Worm (Caenorhabditis elegans) whole organism, L1 larva: ENCODE data around the gene T24C4.3.

Experiments
- C04F5.9 ChIP-seq: sonication (generic microtip); optimal IDR thresholded peaks from 2 replicates; lab custom pipeline; 2016; ENCODE audit warnings: missing genetic modification characterization, missing compliant biosample characterization
- alr-1 ChIP-seq: fragments of 200-800 bp; sonication (Bioruptor generic); optimal IDR thresholded peaks from 2 replicates; lab custom pipeline; 2018; ENCODE audit warnings: borderline replicate concordance, mild to moderate bottlenecking, missing genetic modification characterization, missing compliant biosample characterization
- ama-1 ChIP-seq: fragments of 150-350 bp; optimal IDR thresholded peaks from 2 replicates; lab custom pipeline; 2014
- lin-15B ChIP-seq: fragments of 150-350 bp; sonication (generic microtip); optimal IDR thresholded peaks from 3 replicates; lab custom pipeline; 2014; ENCODE audit warnings: missing biosample characterization, missing genetic modification characterization
- lin-35 ChIP-seq, 2 experiments: fragments of 150-350 bp; optimal IDR thresholded peaks; 2 replicates each; lab custom pipeline; 2014; ENCODE audit warnings: missing biosample characterization in 2 of 2, missing genetic modification characterization in 2 of 2, missing genetic modification reagents in 2 of 2
- mef-2 ChIP-seq: fragments of 150-350 bp; optimal IDR thresholded peaks from 2 replicates; lab custom pipeline; 2014; ENCODE audit warnings: missing biosample characterization, missing genetic modification characterization
- nhr-12 ChIP-seq: sonication (generic microtip); optimal IDR thresholded peaks from 2 replicates; lab custom pipeline; 2017; ENCODE audit warnings: missing biosample characterization, missing genetic modification characterization
- nhr-76 ChIP-seq: sonication (generic microtip); optimal IDR thresholded peaks from 2 replicates; lab custom pipeline; 2017; ENCODE audit warnings: missing biosample characterization, missing genetic modification characterization
- nhr-77 ChIP-seq: fragments of 150-350 bp; optimal IDR thresholded peaks from 2 replicates; lab custom pipeline; 2014; ENCODE audit warnings: missing biosample characterization, missing genetic modification characterization
- pag-3 ChIP-seq: sonication (generic microtip); optimal IDR thresholded peaks from 2 replicates; lab custom pipeline; 2017; ENCODE audit warnings: missing genetic modification characterization, mild to moderate bottlenecking, missing compliant biosample characterization, antibody characterized with exemption, borderline replicate concordance; ENCODE audit not compliant: insufficient read depth
- unc-130 ChIP-seq: fragments of 150-350 bp; optimal IDR thresholded peaks from 2 replicates; lab custom pipeline; 2017; ENCODE audit warnings: missing biosample characterization, missing genetic modification characterization, inconsistent platforms

- TF ChIP-seq alr-1 (tag; lab: Kevin White, UChicago) (no peak), pag-3 (tag; lab: Kevin White, UChicago) (no peak), unc-130 (tag; lab: Kevin White, UChicago) (no peak), ama-1 (lab: Kevin White, UChicago) (no peak), lin-35 (GFP tag; optimal IDR thresholded peaks at IDR 0.05; lab: Kevin White, UChicago) (no peak), nhr-77 (no peak), nhr-12 (no peak), C04F5.9 (tag; lab: Kevin White, UChicago) (no peak), mef-2 (no peak), lin-15B (no peak), nhr-76 (tag; lab: Kevin White, UChicago) (no peak)
These were observed 47.0 kb downstream of the T24C4.3 start for ce11 chrIII:825256-825655.
